Fruit fly (Drosophila melanogaster) Kc167 (cell line): ENCODE measurements around the gene CG8135.

Source experiments
- Myc ChIP-seq: fragments of >200 bp; optimal IDR thresholded peaks from 2 replicates; lab custom pipeline; 2017; ENCODE audit warnings: missing external identifiers
- Sin3A ChIP-seq: fragments of >200 bp; optimal IDR thresholded peaks from 2 replicates; lab custom pipeline; 2018; ENCODE audit warnings: missing external identifiers
- psq ChIP-seq: fragments of >200 bp; optimal IDR thresholded peaks from 2 replicates; lab custom pipeline; 2017; ENCODE audit warnings: missing external identifiers
- ttk ChIP-seq: sonication (Bioruptor generic); optimal IDR thresholded peaks from 2 replicates; lab custom pipeline; 2017; ENCODE audit warnings: missing external identifiers

DNA sequence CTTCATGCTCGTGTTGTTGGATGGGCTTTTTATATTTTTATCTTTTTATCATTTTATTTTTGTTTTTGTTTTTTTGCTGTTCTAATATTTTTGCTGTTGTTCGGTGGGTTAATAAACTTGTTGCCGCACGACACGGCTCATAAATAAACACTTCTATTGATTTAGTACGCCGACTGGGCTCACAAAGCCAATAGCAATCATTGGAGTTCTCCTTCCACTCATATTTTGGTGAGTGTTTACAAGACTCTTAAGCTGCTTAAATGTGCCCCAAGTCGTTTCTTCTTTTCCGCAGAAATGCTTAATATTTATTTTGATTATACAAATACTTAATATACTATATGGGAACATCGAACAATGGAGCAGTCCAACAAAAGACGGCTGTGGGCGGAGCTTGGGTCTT is 14.0 kb upstream of the CG8135 start:
- TF ChIP-seq ttk (no peak), psq (lab: Kevin White, UChicago) (no peak), Myc (lab: Kevin White, UChicago) (no peak), Sin3A (lab: Kevin White, UChicago) (no peak)
